Worm (Caenorhabditis elegans) whole organism, L3 larva: ENCODE measurements around the gene C49C3.8.

Source experiments
- daf-12 ChIP-seq: fragments of 150-350 bp; optimal IDR thresholded peaks from 2 replicates; lab custom pipeline; 2014; ENCODE audit warnings: missing biosample characterization, missing genetic modification reagents, missing genetic modification characterization
- egl-27 ChIP-seq: sonication (generic microtip); optimal IDR thresholded peaks from 4 replicates; lab custom pipeline; 2017; ENCODE audit warnings: missing biosample characterization, missing genetic modification reagents, missing genetic modification characterization
- elt-2 ChIP-seq: sonication (generic microtip); optimal IDR thresholded peaks from 2 replicates; lab custom pipeline; 2016; ENCODE audit warnings: missing genetic modification reagents, mild to moderate bottlenecking, missing genetic modification characterization, missing compliant biosample characterization
- ztf-11 ChIP-seq: fragments of 150-350 bp; optimal IDR thresholded peaks from 2 replicates; lab custom pipeline; 2014; ENCODE audit warnings: missing biosample characterization, missing genetic modification characterization

DNA sequence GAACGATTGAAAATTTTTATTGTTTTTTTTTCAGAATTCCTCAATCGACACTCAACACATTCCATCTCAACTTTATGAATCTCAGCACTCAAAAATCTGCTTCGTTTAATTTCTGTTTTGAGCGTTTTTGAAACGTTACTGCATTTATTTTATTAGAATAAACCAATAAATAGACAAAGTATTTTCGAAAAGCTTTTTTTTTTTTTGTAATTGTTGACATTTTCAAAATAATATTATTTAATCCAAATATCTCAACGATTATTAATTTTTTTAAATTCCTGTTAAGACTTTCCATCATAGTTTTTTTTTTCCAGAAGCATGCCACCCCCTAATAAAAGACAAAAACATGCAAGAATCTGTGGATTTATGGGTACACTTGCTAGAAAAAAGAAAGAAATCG lies 2.7 kb upstream of the C49C3.8 start, which contains the start of gene C49C3.7:
- TF ChIP-seq elt-2 (tag; lab: Kevin White, UChicago) (no peak), ztf-11 (tag; lab: Kevin White, UChicago) (no peak), daf-12 (tag; lab: Kevin White, UChicago) (no peak), egl-27 (tag; lab: Kevin White, UChicago) (no peak)
